Fruit fly (Drosophila melanogaster): ENCODE data around the gene gdl.

Gene gdl

DNA sequence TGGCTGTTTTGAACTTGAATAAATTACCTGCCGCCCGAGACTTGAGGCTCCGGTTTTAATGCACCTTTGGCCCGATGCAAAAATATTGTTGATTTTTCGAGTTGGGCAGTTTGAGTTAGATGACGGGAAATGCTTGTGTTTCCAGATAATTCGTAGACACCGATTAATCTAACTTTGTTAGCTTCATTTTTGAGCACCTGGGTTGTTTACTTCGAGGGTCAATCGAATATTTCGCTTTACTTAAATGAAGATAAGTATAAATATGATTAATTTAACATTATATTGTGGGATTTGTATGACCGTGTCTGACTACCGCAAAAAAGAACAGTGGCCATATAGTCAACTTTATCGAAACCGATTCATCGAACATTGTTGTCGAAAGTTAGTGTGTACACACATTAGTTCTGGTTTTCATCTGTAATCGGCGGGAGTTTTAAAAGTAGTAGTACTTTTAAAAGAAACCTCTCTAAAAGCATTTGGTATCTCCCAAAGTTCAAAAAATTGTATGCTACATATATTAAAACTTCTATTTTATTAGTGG lies 14.6 kb downstream of the gdl start, which contains the start of gene CG7945:
Gene CG7945, minus strand, starts transcription at position 332 of the 541 bp plus-strand sequence.
- TF ChIP-seq CTCF (optimal IDR thresholded peaks at IDR 0.05) (no peak), CG8478 (optimal IDR thresholded peaks at IDR 0.05) (no peak)

DNA sequence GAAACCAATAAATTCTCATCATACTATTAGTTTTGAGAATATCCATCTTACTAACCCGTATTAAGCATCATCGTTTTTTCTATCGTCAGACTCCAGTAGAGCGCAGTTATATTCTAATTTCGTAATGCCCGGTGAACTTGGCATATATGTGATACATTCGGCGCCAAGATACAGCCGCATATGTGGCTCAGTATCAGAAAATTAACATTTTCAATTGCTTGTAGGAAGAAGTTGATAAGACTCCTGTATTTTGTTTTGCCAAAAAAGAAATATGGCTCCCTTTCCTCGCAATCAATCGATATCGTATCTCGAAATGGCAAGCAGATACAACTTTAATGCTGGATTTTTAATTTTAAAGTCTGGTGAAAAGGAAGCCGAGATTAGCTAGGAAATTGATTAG lies 15.9 kb downstream of the gdl start, which contains the start of gene CG33986:
Gene CG33986, minus strand, starts transcription at position 101 of the 400 bp plus-strand sequence.
- no peak for TF ChIP-seq CG8478 (optimal IDR thresholded peaks at IDR 0.05)
- TF ChIP-seq CTCF (optimal IDR thresholded peaks at IDR 0.05), result no peak

DNA sequence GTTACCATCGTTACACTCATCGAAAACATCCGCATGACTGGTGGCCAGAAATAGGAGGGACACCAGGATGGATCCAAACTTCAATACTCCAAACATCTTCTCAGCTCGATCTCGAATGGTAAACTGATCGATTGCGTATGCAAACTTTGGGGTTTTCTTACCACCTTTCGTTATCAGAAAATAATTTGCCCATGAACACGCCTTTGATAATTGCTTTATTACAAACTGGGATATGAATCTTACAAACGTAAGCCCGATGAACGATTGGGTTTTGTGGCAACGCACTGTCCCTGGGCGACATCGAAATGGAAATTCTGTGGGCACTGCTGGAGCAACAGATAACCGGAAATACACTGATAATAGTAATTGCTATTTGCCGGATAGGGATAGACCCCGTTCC lies 17.5 kb downstream of the gdl start, which contains the start of gene CG33985:
Gene CG33985, minus strand, starts transcription at position 101 of the 400 bp plus-strand sequence.
- TF ChIP-seq CG8478 (optimal IDR thresholded peaks at IDR 0.05), result no peak

DNA sequence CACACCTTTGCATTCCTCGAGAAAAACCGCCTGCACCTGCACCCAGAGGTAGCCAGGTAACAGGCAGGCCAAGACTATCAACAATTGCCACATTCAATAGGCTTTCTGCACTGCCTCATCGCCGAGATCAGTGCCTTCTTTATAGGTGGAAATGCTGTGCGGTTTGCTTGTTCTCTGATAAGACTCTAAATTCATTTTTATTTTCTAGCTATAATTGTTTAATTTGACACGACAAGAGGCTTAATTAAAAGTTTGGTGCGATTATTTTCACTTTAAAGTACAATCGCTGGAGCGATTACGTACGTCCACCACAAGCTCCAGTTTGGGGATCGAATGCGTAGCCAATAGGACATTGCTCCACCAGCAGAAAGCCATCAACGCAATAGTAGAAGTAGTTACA lies 18.2 kb downstream of the gdl start, which contains the start of gene CG42729:
Gene CG42729, minus strand, starts transcription at position 101 of the 400 bp plus-strand sequence.
- TF ChIP-seq CTCF (optimal IDR thresholded peaks at IDR 0.05) (no peak), CG8478 (optimal IDR thresholded peaks at IDR 0.05) (no peak)

DNA sequence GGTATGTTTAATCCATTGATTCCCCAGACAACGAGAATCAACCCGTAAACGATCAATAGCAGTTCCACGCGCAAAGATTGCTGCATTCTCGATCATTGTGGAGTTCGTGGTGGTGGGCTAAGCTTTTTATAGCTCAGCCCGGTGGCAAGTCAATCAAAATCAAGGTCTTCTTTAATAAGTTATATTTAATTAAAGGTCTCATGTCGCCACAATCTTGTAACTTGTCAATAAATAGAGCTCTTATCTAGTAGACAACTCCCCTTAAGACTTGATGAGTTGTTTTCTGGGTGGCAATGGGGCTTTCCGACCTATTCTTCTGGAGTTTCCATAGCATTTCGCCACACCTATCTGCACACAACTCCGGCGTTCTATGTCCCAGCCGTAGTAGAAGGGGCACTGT lies 18.9 kb downstream of the gdl start, which contains the start of gene CG42728:
Gene CG42728, minus strand, starts transcription at position 101 of the 400 bp plus-strand sequence.
- TF ChIP-seq CG8478 (optimal IDR thresholded peaks at IDR 0.05) (no peak), CTCF (optimal IDR thresholded peaks at IDR 0.05) (no peak)

DNA sequence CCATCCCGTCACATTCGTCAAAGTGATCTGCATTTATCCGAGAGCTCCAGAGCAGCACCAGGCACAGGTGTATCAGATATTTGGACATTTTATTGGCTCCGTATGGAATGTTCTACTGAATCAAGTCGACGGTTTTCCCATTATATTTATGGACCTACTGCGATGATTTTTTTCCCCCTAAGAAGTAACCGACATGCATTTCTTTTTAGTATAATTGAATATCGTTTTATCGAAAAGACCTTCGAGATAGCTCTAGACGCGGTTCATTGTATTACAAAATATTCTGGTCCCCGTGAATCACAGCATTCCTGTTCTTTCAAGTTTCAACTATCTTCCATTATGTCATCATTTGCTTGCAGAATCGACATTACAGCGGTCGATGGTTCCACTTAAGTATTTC lies 19.9 kb downstream of the gdl start, which contains the start of gene obst-H:
Gene obst-H, minus strand, starts transcription at position 101 of the 400 bp plus-strand sequence.
- no peak for TF ChIP-seq CTCF (optimal IDR thresholded peaks at IDR 0.05)
- no peak for TF ChIP-seq CG8478 (optimal IDR thresholded peaks at IDR 0.05)

DNA sequence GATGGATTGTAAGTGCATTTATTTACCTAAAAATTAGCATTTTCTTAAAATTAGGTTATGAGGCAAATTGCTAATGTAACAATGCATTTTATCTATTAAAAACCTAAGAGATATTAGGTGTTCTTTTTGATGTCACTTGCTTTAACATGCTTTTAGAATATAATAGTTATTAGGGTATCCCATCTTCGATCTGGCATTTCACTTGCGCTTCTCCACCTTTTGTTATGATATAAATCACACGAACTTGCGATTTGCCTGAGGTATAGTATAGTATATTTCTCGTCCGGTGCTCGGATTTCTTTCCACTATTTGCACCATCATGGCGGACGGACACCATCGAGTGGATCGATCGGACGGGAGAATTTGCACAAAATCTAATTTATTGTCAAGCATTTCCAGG lies 20.8 kb downstream of the gdl start:
- TF ChIP-seq CTCF (optimal IDR thresholded peaks at IDR 0.05) (no peak), CG8478 (optimal IDR thresholded peaks at IDR 0.05) (no peak)

DNA sequence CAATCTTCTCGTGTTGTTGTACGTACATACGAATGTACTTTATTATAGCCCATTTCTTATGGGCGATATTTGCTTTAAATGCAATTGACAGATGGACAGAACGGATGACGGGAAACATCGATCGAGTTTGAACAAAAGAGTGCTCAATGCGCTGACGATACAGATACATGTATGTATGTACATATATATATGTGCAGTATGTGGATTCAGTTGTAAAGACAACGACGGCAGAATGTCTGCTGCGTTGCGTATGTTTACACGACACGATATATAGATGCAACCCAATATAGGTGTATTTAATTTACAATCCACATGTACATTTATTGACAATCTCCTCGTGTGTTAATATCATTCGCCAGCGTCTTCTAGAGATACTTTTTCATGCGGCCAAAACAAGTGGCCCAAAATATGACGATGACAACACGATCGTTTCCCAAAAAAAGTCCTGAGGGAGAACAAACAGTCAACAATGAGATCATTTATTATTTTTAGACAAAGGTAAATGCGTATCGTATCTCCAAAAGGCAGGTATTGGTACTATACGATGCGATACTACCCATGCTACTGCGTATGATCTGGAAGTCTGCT lies 21.5 kb downstream of the gdl start:
- no peak for TF ChIP-seq CG8478 (optimal IDR thresholded peaks at IDR 0.05)
- TF ChIP-seq CTCF (optimal IDR thresholded peaks at IDR 0.05), result no peak

DNA sequence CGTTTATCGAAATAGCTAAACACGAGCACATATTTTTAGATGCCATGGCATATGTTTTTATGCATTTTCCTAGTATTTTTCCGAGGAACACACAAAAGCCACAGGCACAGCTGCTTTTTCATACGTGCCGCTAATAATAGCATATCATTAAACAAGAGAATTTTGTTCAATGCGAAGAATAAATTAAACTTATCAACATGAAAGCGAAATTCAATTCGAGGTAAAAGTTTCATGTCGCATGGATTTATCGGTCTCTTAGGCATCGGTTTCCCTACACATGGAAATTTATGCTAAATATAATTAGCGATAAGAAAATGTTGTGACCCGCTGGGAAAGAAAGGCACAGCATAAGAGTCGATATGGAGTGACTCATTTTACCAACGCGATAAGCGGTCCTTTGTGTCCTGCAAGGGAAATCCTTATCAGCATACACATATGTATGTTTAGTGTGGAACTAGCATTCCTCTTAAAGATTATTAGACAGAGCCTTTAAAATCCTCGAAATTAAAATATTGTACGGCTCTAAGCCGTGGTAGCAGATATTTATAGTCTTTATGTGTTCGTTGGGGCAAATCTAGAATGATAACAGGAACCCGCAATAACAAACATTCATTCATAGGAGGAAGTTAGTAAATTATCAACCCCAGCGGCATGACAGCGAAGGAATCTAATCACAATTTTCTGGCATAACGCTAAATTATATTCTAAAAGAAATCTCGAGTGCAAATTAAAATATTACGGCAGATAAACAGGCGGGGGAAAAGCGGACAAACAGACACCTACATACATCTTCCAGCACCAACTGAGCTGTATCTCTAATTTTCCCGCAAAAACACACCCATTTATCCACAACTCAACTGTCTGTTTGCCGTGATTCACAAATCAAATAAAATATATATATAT lies 22.4 kb downstream of the gdl start, which contains the start of gene CG43248:
Gene CG43248, minus strand, starts transcription at position 51 of the 903 bp plus-strand sequence.
- TF ChIP-seq CG8478 (optimal IDR thresholded peaks at IDR 0.05), result no peak
- no peak for TF ChIP-seq CTCF (optimal IDR thresholded peaks at IDR 0.05)

DNA sequence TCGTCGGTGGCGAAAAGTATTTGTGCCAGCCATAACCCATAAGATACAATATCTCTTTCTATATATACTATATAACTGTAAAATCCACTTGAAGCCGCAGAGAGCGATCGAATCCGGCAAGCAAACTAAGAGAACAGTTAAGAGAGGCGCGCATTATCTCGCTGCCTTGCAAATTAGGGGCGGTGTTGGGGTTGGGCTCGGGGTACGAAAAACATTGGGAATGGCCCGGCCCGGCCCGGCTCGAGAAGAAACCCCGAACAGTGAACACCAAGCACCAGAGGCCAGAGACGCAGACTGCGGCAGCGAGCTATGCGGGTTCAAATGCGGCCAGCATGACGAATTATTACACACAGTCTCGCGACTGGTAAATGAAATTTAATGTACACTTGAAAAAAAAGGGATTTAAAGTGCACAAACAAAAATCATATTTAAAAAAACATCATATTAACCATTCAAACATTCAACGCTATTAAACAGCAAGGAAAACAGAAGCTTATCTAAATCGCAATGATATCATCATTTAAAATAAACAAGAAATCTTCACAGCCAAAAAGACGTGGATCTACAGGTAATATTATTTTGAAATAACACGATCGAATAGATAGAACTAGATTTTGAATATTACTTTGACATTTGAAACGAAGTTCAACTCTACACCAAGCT lies 23.3 kb downstream of the gdl start:
- no peak for TF ChIP-seq CG8478 (optimal IDR thresholded peaks at IDR 0.05)
- no peak for TF ChIP-seq CTCF (optimal IDR thresholded peaks at IDR 0.05)

DNA sequence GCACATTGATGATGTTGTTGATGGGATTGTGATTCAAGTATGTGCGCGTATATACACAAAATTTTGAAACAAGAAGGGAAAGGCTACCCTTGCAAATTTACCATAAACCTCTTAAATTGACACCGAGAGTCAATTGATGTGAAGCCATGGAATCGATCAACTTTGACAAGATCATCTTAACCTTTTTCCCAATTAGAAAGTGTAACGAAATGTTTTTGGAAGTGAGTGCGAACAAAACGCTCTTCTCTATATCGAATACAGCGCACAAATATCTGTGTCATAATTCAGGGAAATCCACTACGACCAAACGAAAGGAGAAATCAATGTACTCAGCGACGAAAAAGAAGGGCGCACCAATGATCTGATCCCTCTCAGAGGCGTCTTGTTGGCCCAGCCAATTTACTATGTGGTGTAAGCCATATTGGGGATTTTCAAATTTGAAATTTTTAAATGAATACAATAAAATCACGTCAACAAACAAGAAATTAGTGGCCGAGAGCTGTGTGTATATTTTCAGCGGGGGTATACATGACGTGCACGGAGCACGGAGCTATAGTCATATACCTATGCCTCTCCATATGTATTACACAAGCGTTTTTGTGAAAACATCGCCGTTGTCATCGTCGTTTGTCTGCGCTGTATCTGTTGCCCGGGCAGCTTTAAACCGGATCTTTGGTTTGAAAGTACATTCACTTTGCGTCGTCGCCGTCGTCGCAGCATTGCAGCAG lies 24.3 kb downstream of the gdl start:
- TF ChIP-seq CG8478 (optimal IDR thresholded peaks at IDR 0.05) (no peak), CTCF (optimal IDR thresholded peaks at IDR 0.05) (no peak)

DNA sequence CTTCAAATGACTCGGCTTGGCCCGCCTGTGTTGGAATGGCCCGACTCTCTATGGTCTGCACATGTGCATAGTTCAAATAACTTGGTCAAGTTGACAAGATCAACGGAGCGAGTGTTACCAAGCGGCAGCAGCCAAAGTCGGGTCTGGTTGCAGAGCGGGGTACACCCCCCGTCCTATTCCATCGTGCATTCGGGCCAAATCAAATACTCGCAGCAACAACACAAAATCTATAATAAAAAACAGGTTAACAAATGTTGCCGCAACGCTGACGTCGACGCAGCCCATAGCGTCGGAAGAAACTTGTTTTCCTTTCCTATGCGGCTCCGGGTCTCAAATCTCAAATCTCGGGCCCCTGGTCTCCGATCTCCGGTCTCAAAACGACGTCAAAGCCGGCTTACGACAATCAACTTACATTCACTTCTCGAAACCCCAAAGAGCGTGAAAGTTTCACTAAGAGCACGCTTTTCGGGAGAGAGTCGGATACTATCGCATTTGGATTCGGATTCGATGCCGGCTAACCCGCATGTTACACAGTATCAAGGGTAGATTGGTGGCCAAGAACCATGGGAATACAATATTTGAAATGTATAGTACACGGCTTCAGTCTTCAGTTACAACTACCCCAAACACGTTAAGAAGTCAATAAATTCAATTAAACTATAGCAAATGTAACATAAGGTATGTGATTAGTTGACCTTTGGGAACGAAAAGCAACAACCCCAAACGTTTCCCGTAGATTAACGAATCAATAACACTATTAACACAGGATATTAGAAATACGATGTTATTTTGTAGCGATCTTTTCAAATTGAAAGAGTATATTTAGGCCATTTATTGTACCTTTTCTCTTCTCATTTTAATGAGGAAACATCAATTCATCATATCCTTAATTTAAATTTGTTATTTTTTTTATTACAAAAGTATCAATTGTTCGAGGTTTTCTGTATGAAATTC lies 25.3 kb downstream of the gdl start:
- TF ChIP-seq CG8478 (optimal IDR thresholded peaks at IDR 0.05), result no peak
- TF ChIP-seq CTCF (optimal IDR thresholded peaks at IDR 0.05), result no peak

DNA sequence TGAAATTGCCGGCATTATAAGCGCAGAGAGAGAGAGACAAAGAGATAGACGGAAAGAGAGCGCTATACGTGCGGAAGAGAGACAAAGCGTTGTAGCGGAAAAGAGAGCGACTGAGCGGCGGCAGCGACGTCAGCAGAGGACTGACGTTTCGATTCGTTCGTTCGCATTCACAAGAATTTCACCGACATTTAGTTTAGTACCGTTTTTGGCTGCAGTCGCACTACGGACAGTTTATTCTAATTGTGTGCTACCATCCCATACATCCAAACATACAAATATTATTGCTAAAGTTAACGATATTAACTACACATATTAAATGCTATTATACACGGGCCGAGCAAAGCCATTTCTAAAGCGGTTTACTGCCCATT lies 26.0 kb downstream of the gdl start, which contains the start of gene CrebA:
Gene CrebA, plus strand, starts transcription at position 168 of the 371 bp plus-strand sequence.
- no peak for TF ChIP-seq CG8478 (optimal IDR thresholded peaks at IDR 0.05)
- TF ChIP-seq CTCF (optimal IDR thresholded peaks at IDR 0.05), result no peak

Measured in S2 (cell line).